Worm (Caenorhabditis elegans) whole organism, late embryonic: ENCODE data around the gene F26H11.4.

Experiments used
- C08G9.2 ChIP-seq: sonication (generic microtip); optimal IDR thresholded peaks from 2 replicates; lab custom pipeline; 2016; ENCODE audit warnings: mild to moderate bottlenecking, missing genetic modification characterization, moderate library complexity, missing compliant biosample characterization
- C38D4.7 ChIP-seq: fragments of 200-800 bp; sonication (Bioruptor generic); optimal IDR thresholded peaks from 2 replicates; lab custom pipeline; 2018; ENCODE audit warnings: mild to moderate bottlenecking, missing genetic modification characterization, moderate library complexity, missing compliant biosample characterization
- K09A11.1 ChIP-seq: sonication (generic microtip); optimal IDR thresholded peaks from 2 replicates; lab custom pipeline; 2017; ENCODE audit warnings: antibody characterized with exemption, mild to moderate bottlenecking, missing genetic modification characterization, missing compliant biosample characterization; ENCODE audit not compliant: insufficient read depth
- T23F11.4 ChIP-seq: fragments of 200-800 bp; sonication (Bioruptor generic); optimal IDR thresholded peaks from 2 replicates; lab custom pipeline; 2018; ENCODE audit warnings: mild to moderate bottlenecking, missing genetic modification characterization, missing compliant biosample characterization
- ahr-1 ChIP-seq: sonication (generic microtip); optimal IDR thresholded peaks from 2 replicates; lab custom pipeline; 2016; ENCODE audit warnings: missing genetic modification characterization, missing compliant biosample characterization
- ceh-24 ChIP-seq: sonication (generic microtip); optimal IDR thresholded peaks from 2 replicates; lab custom pipeline; 2016; ENCODE audit warnings: mild to moderate bottlenecking, missing genetic modification characterization, missing compliant biosample characterization
- ceh-45 ChIP-seq: fragments of 200-800 bp; sonication (Bioruptor generic); IDR thresholded peaks from 2 replicates; pipeline ENCODE4 v1.3.6; 2022; ENCODE audit warnings: missing genetic modification reagents, missing genetic modification characterization, missing compliant biosample characterization
- ceh-6 ChIP-seq: fragments of 200-800 bp; sonication (Bioruptor generic); optimal IDR thresholded peaks from 2 replicates; lab custom pipeline; 2018; ENCODE audit warnings: mild to moderate bottlenecking, missing genetic modification characterization, missing compliant biosample characterization
- dmd-4 ChIP-seq: sonication (generic microtip); optimal IDR thresholded peaks from 2 replicates; lab custom pipeline; 2016; ENCODE audit warnings: borderline replicate concordance, missing genetic modification characterization, missing compliant biosample characterization
- ets-4 ChIP-seq: sonication (generic microtip); optimal IDR thresholded peaks from 2 replicates; lab custom pipeline; 2016; ENCODE audit warnings: missing genetic modification characterization, missing compliant biosample characterization
- eyg-1 ChIP-seq: sonication (generic microtip); optimal IDR thresholded peaks from 2 replicates; lab custom pipeline; 2016; ENCODE audit warnings: missing genotype, missing genetic modification characterization, missing compliant biosample characterization
- fax-1 ChIP-seq: sonication (generic microtip); optimal IDR thresholded peaks from 2 replicates; lab custom pipeline; 2016; ENCODE audit warnings: missing genotype, missing genetic modification characterization, missing compliant biosample characterization
- fkh-6 ChIP-seq: sonication (generic microtip); optimal IDR thresholded peaks from 2 replicates; lab custom pipeline; 2016; ENCODE audit warnings: missing genetic modification characterization, missing compliant biosample characterization
- hlh-6 ChIP-seq: sonication (generic microtip); optimal IDR thresholded peaks from 2 replicates; lab custom pipeline; 2016; ENCODE audit warnings: missing genotype, missing genetic modification characterization, missing compliant biosample characterization
- hlh-8 ChIP-seq: sonication (generic microtip); optimal IDR thresholded peaks from 2 replicates; lab custom pipeline; 2016; ENCODE audit warnings: missing genotype, missing genetic modification characterization, missing compliant biosample characterization
- lim-6 ChIP-seq: sonication (generic microtip); optimal IDR thresholded peaks from 2 replicates; lab custom pipeline; 2016; ENCODE audit warnings: missing genetic modification characterization, missing compliant biosample characterization
- lin-11 ChIP-seq: fragments of 200-800 bp; sonication (Bioruptor generic); optimal IDR thresholded peaks from 2 replicates; lab custom pipeline; 2018; ENCODE audit warnings: mild to moderate bottlenecking, missing genetic modification characterization, missing compliant biosample characterization
- madf-2 ChIP-seq: sonication (generic microtip); optimal IDR thresholded peaks from 2 replicates; lab custom pipeline; 2017; ENCODE audit warnings: missing genetic modification characterization, missing compliant biosample characterization
- mec-3 ChIP-seq: sonication (generic microtip); optimal IDR thresholded peaks from 2 replicates; lab custom pipeline; 2016; ENCODE audit warnings: borderline replicate concordance, missing genetic modification characterization, missing compliant biosample characterization
- nfya-1 ChIP-seq: sonication (generic microtip); optimal IDR thresholded peaks from 2 replicates; lab custom pipeline; 2017; ENCODE audit warnings: missing genetic modification characterization, mild to moderate bottlenecking, missing compliant biosample characterization, antibody characterized with exemption, moderate library complexity
- nhr-232 ChIP-seq: sonication (generic microtip); optimal IDR thresholded peaks from 2 replicates; lab custom pipeline; 2016; ENCODE audit warnings: missing genetic modification characterization, missing compliant biosample characterization
- odd-2 ChIP-seq: sonication (generic microtip); optimal IDR thresholded peaks from 2 replicates; lab custom pipeline; 2017; ENCODE audit warnings: antibody characterized with exemption, mild to moderate bottlenecking, missing genetic modification characterization, missing compliant biosample characterization
- pag-3 ChIP-seq: sonication (generic microtip); optimal IDR thresholded peaks from 2 replicates; lab custom pipeline; 2016; ENCODE audit warnings: missing compliant biosample characterization, missing genetic modification characterization, borderline replicate concordance
- pat-9 ChIP-seq: fragments of 200-800 bp; sonication (Bioruptor generic); optimal IDR thresholded peaks from 2 replicates; lab custom pipeline; 2018; ENCODE audit warnings: mild to moderate bottlenecking, missing genetic modification characterization, moderate library complexity, missing compliant biosample characterization
- pax-1 ChIP-seq: fragments of 150-350 bp; optimal IDR thresholded peaks from 2 replicates; lab custom pipeline; 2014; ENCODE audit warnings: missing biosample characterization, missing genetic modification characterization
- pha-2 ChIP-seq: sonication (generic microtip); optimal IDR thresholded peaks from 2 replicates; lab custom pipeline; 2017; ENCODE audit warnings: mild to moderate bottlenecking, missing genetic modification characterization, missing compliant biosample characterization
- pha-4 ChIP-seq: fragments of 150-350 bp; optimal IDR thresholded peaks from 2 replicates; lab custom pipeline; 2018; ENCODE audit warnings: missing biosample characterization, missing genetic modification reagents, missing genetic modification characterization
- pros-1 ChIP-seq: fragments of 150-350 bp; optimal IDR thresholded peaks from 2 replicates; lab custom pipeline; 2014; ENCODE audit warnings: missing biosample characterization, missing genetic modification reagents, missing genetic modification characterization
- ref-2 ChIP-seq: sonication (generic microtip); optimal IDR thresholded peaks from 2 replicates; lab custom pipeline; 2016; ENCODE audit warnings: missing genetic modification characterization, missing compliant biosample characterization
- rnt-1 ChIP-seq: sonication (generic microtip); optimal IDR thresholded peaks from 2 replicates; lab custom pipeline; 2016; ENCODE audit warnings: missing genetic modification characterization, missing compliant biosample characterization
- sdc-2 ChIP-seq: sonication (generic microtip); optimal IDR thresholded peaks from 2 replicates; lab custom pipeline; 2016; ENCODE audit warnings: missing genotype, missing genetic modification characterization, missing compliant biosample characterization
- sox-2 ChIP-seq: fragments of 200-800 bp; sonication (Bioruptor generic); IDR thresholded peaks from 2 replicates; pipeline ENCODE4 v1.3.6; 2022; ENCODE audit warnings: missing genetic modification reagents, missing genetic modification characterization, missing compliant biosample characterization
- sox-4 ChIP-seq: sonication (generic microtip); optimal IDR thresholded peaks from 2 replicates; lab custom pipeline; 2017; ENCODE audit warnings: mild to moderate bottlenecking, missing genetic modification characterization, inconsistent platforms, missing compliant biosample characterization
- tbx-2 ChIP-seq: sonication (generic microtip); optimal IDR thresholded peaks from 2 replicates; lab custom pipeline; 2016; ENCODE audit warnings: missing genetic modification characterization, missing compliant biosample characterization
- ttx-3 ChIP-seq: sonication (generic microtip); optimal IDR thresholded peaks from 2 replicates; lab custom pipeline; 2016; ENCODE audit warnings: missing genetic modification reagents, missing genetic modification characterization, missing compliant biosample characterization
- unc-55 ChIP-seq: sonication (generic microtip); optimal IDR thresholded peaks from 2 replicates; lab custom pipeline; 2017; ENCODE audit warnings: missing biosample characterization, missing genetic modification reagents, missing genetic modification characterization
- ztf-16 ChIP-seq: sonication (generic microtip); optimal IDR thresholded peaks from 2 replicates; lab custom pipeline; 2017; ENCODE audit warnings: missing genetic modification characterization, missing compliant biosample characterization

F26H11.4 gene

ce11 chrII:14410768-14411167 lies 2.4 kb downstream of the F26H11.4 start, which contains the start of gene dsb-2:
Gene dsb-2 (plus strand): TSS chrII:14411095.
- TF ChIP-seq unc-55 (no peak), ref-2 (no peak), pat-9 (tag; lab: Kevin White, UChicago) (no peak), nfya-1 (tag; lab: Kevin White, UChicago) (no peak), ttx-3 (tag; lab: Kevin White, UChicago) (no peak), hlh-8 (no peak), tbx-2 (tag; lab: Kevin White, UChicago) (no peak), ets-4 (tag; lab: Kevin White, UChicago) (no peak), sox-4 (tag; lab: Kevin White, UChicago) (no peak), lin-11 (no peak), pha-2 (no peak)

DNA sequence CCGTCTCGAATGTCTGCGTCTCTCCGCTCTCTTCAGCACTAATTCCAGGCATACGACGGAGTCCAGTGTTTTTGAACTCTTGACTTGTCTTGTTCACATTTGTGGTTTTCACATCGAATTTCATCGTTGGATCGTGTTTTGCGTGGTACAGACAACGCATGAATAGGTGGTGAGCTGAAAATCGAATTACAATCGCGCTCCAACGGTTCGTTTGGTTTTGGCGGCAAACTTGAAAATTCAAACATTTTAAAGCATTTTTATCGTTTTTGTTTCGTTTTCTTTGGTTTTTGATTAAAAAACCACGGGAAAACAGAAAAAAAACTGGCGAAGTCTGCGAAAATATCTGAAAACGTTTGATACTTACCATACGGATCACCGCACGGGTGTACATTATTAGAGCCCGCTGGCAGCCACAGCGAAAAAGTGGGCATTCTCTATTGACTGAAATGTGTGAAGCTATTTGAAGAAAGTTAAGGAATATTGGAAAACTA lies 4.7 kb downstream of the F26H11.4 start, which contains the start of gene exl-1:
Gene exl-1 (minus strand): TSS at position 441 of the 491 bp plus-strand sequence.
- TF ChIP-seq pax-1 (tag; lab: Kevin White, UChicago) (no peak), fax-1 (tag; lab: Kevin White, UChicago) (no peak), C38D4.7 (GFP tag; lab: Kevin White, UChicago) (no peak), ceh-24 (tag; lab: Kevin White, UChicago) (no peak), K09A11.1 (tag; lab: Kevin White, UChicago) (no peak), C08G9.2 (tag; lab: Kevin White, UChicago) (no peak), pha-4 (tag; lab: Kevin White, UChicago) (no peak), T23F11.4 (GFP tag; lab: Kevin White, UChicago) (no peak), sox-2 (GFP tag; lab: Robert Waterston, UW) (no peak), ahr-1 (tag; lab: Kevin White, UChicago) (no peak), ets-4 (tag; lab: Kevin White, UChicago) (no peak), ceh-6 (no peak), sdc-2 (no peak), pros-1 (tag; lab: Kevin White, UChicago) (no peak), ceh-45 (GFP tag; lab: Robert Waterston, UW) (no peak)

ce11 chrII:14413709-14414108 lies 5.3 kb downstream of the F26H11.4 start:
- TF ChIP-seq sdc-2 = no peak
- TF ChIP-seq madf-2 (tag; lab: Kevin White, UChicago) = no peak
- TF ChIP-seq mec-3 (tag; lab: Kevin White, UChicago) = no peak
- TF ChIP-seq pax-1 (tag; lab: Kevin White, UChicago) = no peak
- TF ChIP-seq eyg-1 (tag; lab: Kevin White, UChicago) = no peak
- no peak for TF ChIP-seq hlh-6 (tag; lab: Kevin White, UChicago)
- no peak for TF ChIP-seq ceh-45 (GFP tag; lab: Robert Waterston, UW)
- TF ChIP-seq hlh-8 = no peak
- no peak for TF ChIP-seq ztf-16 (tag; lab: Kevin White, UChicago)
- no peak for TF ChIP-seq pag-3 (tag; lab: Kevin White, UChicago)

DNA sequence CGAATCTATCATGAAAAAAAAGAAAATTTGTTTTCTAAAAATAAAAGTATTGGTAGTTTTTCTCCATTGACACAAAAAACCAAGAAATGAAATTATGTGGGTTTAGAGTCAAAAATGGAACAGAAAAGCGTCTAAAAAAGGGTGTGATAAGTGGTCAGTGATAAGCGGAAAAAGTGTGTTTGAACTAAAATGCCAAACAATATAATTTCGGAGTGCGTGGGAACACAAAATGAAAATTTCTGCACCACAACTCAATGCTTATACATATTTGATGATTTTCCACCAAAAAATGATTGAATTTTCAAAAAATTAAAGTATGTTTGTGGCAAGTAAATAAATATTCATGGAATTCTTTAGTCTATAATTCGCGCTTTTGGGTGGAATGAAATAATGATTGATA lies 7.0 kb downstream of the F26H11.4 start:
- TF ChIP-seq odd-2 (tag; lab: Kevin White, UChicago) (no peak), pax-1 (tag; lab: Kevin White, UChicago) (no peak), rnt-1 (no peak), ref-2 (no peak), dmd-4 (tag; lab: Kevin White, UChicago) (no peak), sox-2 (GFP tag; lab: Robert Waterston, UW) (no peak), pha-4 (tag; lab: Kevin White, UChicago) (no peak), lim-6 (tag; lab: Kevin White, UChicago) (no peak), nhr-232 (tag; lab: Kevin White, UChicago) (no peak), fkh-6 (tag; lab: Kevin White, UChicago) (no peak)
- TF ChIP-seq, all 69 proteins: peak for 0
